Fruit fly (Drosophila melanogaster) whole organism, embryonic: ENCODE results near the gene Dbp21E2.

Source experiments
- Awh ChIP-seq: fragments of 200-800 bp; sonication (Bioruptor generic); IDR thresholded peaks from 2 replicates; pipeline ENCODE4, ENCODE4 v1.3.6; 2022; ENCODE audit warnings: missing biosample characterization, missing genetic modification characterization
- Bteb2 ChIP-seq: fragments of 200-800 bp; sonication (Bioruptor generic); optimal IDR thresholded peaks from 2 replicates; lab custom pipeline; 2016; ENCODE audit warnings: missing biosample characterization, missing genetic modification characterization
- CG10209 ChIP-seq: fragments of 200-800 bp; sonication (Bioruptor generic); optimal IDR thresholded peaks from 3 replicates; lab custom pipeline; 2017; ENCODE audit warnings: missing biosample characterization, mild to moderate bottlenecking, missing genetic modification characterization, missing genetic modification reagents
- CG1024 ChIP-seq: fragments of 200-800 bp; sonication (Bioruptor generic); IDR thresholded peaks from 2 replicates; pipeline ENCODE4 v1.3.6; 2022; ENCODE audit warnings: missing biosample characterization, missing genetic modification characterization
- CG12299 ChIP-seq: fragments of 200-800 bp; sonication (Bioruptor generic); optimal IDR thresholded peaks from 2 replicates; lab custom pipeline; 2018; ENCODE audit warnings: missing biosample characterization, mild to moderate bottlenecking, missing genetic modification characterization
- CG12769 ChIP-seq: fragments of 200-800 bp; sonication (Bioruptor generic); optimal IDR thresholded peaks from 2 replicates; lab custom pipeline; 2019; ENCODE audit warnings: missing biosample characterization, mild to moderate bottlenecking, missing genetic modification characterization, moderate library complexity
- CG15479 ChIP-seq: fragments of 200-800 bp; sonication (Bioruptor generic); optimal IDR thresholded peaks from 3 replicates; lab custom pipeline; 2019; ENCODE audit warnings: missing biosample characterization, mild to moderate bottlenecking, missing genetic modification characterization, moderate library complexity
- CG16813 ChIP-seq: fragments of 200-800 bp; sonication (Bioruptor generic); IDR thresholded peaks from 3 replicates; pipeline ENCODE4 v1.3.6; 2022; ENCODE audit warnings: missing biosample characterization, missing genetic modification characterization; ENCODE audit not compliant: partially characterized antibody
- CG17802 ChIP-seq: fragments of 200-800 bp; sonication (Bioruptor generic); optimal IDR thresholded peaks from 2 replicates; lab custom pipeline; 2018; ENCODE audit warnings: missing biosample characterization, mild to moderate bottlenecking, missing genetic modification characterization, moderate library complexity
- CG18619 ChIP-seq: fragments of 200-800 bp; sonication (Bioruptor generic); optimal IDR thresholded peaks from 3 replicates; lab custom pipeline; 2017; ENCODE audit warnings: missing biosample characterization, mild to moderate bottlenecking, missing genetic modification characterization
- CG31365 ChIP-seq: fragments of 200-800 bp; sonication (Bioruptor generic); optimal IDR thresholded peaks from 2 replicates; lab custom pipeline; 2018; ENCODE audit warnings: missing biosample characterization, mild to moderate bottlenecking, missing genetic modification characterization
- CG32767 ChIP-seq: fragments of 200-800 bp; sonication (Bioruptor generic); IDR thresholded peaks from 2 replicates; pipeline ENCODE4 v1.3.6; 2022; ENCODE audit warnings: missing biosample characterization, missing genetic modification characterization
- CG33557 ChIP-seq: fragments of 200-800 bp; sonication (Bioruptor generic); optimal IDR thresholded peaks from 2 replicates; lab custom pipeline; 2019; ENCODE audit warnings: missing biosample characterization, mild to moderate bottlenecking, missing genetic modification characterization, moderate library complexity
- CG5245 ChIP-seq: fragments of 200-800 bp; sonication (Bioruptor generic); optimal IDR thresholded peaks from 3 replicates; lab custom pipeline; 2016; ENCODE audit warnings: missing biosample characterization, missing genetic modification characterization
- CG8478 ChIP-seq: fragments of >200 bp; optimal IDR thresholded peaks from 2 replicates; lab custom pipeline; 2018
- Chrac-16 ChIP-seq: fragments of 200-800 bp; sonication (Bioruptor generic); optimal IDR thresholded peaks from 3 replicates; lab custom pipeline; 2016; ENCODE audit warnings: missing biosample characterization, missing genetic modification characterization
- Deaf1 ChIP-seq: fragments of 200-800 bp; optimal IDR thresholded peaks from 3 replicates; lab custom pipeline; 2019; ENCODE audit warnings: missing biosample characterization, mild to moderate bottlenecking, missing genetic modification characterization, moderate library complexity
- ERR ChIP-seq: fragments of 200-800 bp; sonication (Bioruptor generic); optimal IDR thresholded peaks from 2 replicates; lab custom pipeline; 2016; ENCODE audit warnings: missing biosample characterization, missing genetic modification characterization
- Hmx ChIP-seq: fragments of 200-800 bp; sonication (Bioruptor generic); optimal IDR thresholded peaks from 2 replicates; lab custom pipeline; 2016; ENCODE audit warnings: missing biosample characterization, missing genetic modification characterization
- Med ChIP-seq: fragments of 200-800 bp; sonication (Bioruptor generic); peaks from one replicate; lab custom pipeline; 2016; ENCODE audit warnings: missing biosample characterization, missing genetic modification characterization, mild to moderate bottlenecking, inconsistent platforms, moderate library complexity
- NC2β ChIP-seq: fragments of 200-800 bp; sonication (Bioruptor generic); optimal IDR thresholded peaks from 2 replicates; lab custom pipeline; 2016; ENCODE audit warnings: missing biosample characterization, missing genetic modification characterization
- NfI ChIP-seq: fragments of 200-800 bp; sonication (Bioruptor generic); optimal IDR thresholded peaks from 3 replicates; lab custom pipeline; 2018; ENCODE audit warnings: missing biosample characterization, mild to moderate bottlenecking, missing genetic modification characterization, moderate library complexity
- Optix ChIP-seq: fragments of 200-800 bp; sonication (Bioruptor generic); IDR thresholded peaks from 3 replicates; pipeline ENCODE4 v1.3.6; 2022; ENCODE audit warnings: missing biosample characterization, missing genetic modification characterization
- Pdp1 ChIP-seq, 2 experiments: fragments of 200-800 bp; sonication (Bioruptor generic); optimal IDR thresholded peaks; 3 replicates each; lab custom pipeline; 2016; ENCODE audit warnings: missing biosample characterization in 2 of 2, missing genetic modification characterization in 2 of 2, mild to moderate bottlenecking in 1 of 2, moderate library complexity in 1 of 2
- Sry-δ ChIP-seq: fragments of 200-800 bp; sonication (Bioruptor generic); optimal IDR thresholded peaks from 2 replicates; lab custom pipeline; 2016; ENCODE audit warnings: missing biosample characterization, missing genetic modification characterization
- Stat92E ChIP-seq, 3 experiments: fragments of >200 bp in 2 of 3; fragments of 200-800 bp in 1 of 3; sonication (Bioruptor generic) in 1 of 3; optimal IDR thresholded peaks; 2 replicates each; lab custom pipeline; 2017 to 2019; ENCODE audit warnings: missing biosample characterization in 3 of 3, missing genetic modification characterization in 3 of 3, mild to moderate bottlenecking in 1 of 3, moderate library complexity in 1 of 3
- cg ChIP-seq: fragments of 200-800 bp; sonication (Bioruptor generic); optimal IDR thresholded peaks from 3 replicates; lab custom pipeline; 2019; ENCODE audit warnings: missing biosample characterization, mild to moderate bottlenecking, missing genetic modification characterization, moderate library complexity
- chinmo ChIP-seq: fragments of 200-800 bp; sonication (Bioruptor generic); IDR thresholded peaks from 4 replicates; pipeline ENCODE4 v1.3.6; 2022; ENCODE audit warnings: missing biosample characterization, missing genetic modification characterization; ENCODE audit not compliant: partially characterized antibody
- chn ChIP-seq: fragments of 200-800 bp; sonication (Bioruptor generic); optimal IDR thresholded peaks from 2 replicates; lab custom pipeline; 2016; ENCODE audit warnings: missing biosample characterization, missing genetic modification characterization
- crc ChIP-seq: fragments of 200-800 bp; sonication (Bioruptor generic); optimal IDR thresholded peaks from 2 replicates; lab custom pipeline; 2016; ENCODE audit warnings: missing biosample characterization, missing genetic modification characterization
- crol ChIP-seq: fragments of 200-800 bp; sonication (Bioruptor generic); IDR thresholded peaks from 2 replicates; pipeline ENCODE4 v1.3.6; 2022; ENCODE audit warnings: missing biosample characterization, missing genetic modification characterization
- dpn ChIP-seq, 2 experiments: fragments of 200-800 bp; sonication (Bioruptor generic); optimal IDR thresholded peaks; 3 replicates each; lab custom pipeline; 2016; ENCODE audit warnings: missing biosample characterization in 2 of 2, missing genetic modification characterization in 2 of 2
- gcm ChIP-seq: fragments of 200-800 bp; sonication (Bioruptor generic); optimal IDR thresholded peaks from 2 replicates; lab custom pipeline; 2019; ENCODE audit warnings: missing biosample characterization, mild to moderate bottlenecking, missing genetic modification characterization, moderate library complexity
- grn ChIP-seq: fragments of 200-800 bp; sonication (Bioruptor generic); optimal IDR thresholded peaks from 3 replicates; lab custom pipeline; 2017; ENCODE audit warnings: missing biosample characterization, missing genetic modification characterization
- kni ChIP-seq: fragments of 200-800 bp; sonication (Bioruptor generic); optimal IDR thresholded peaks from 3 replicates; lab custom pipeline; 2017; ENCODE audit warnings: mild to moderate bottlenecking, missing biosample characterization, missing genetic modification reagents, missing genetic modification characterization
- lov ChIP-seq, 2 experiments: fragments of 200-800 bp in 1 of 2; fragments of >200 bp in 1 of 2; sonication (Bioruptor generic) in 1 of 2; IDR thresholded peaks in 1 of 2; optimal IDR thresholded peaks in 1 of 2; 2 replicates in 1 of 2; 3 replicates in 1 of 2; pipeline versions ENCODE4 v1.3.6 to Lab custom; 2017 to 2022; ENCODE audit warnings: missing biosample characterization in 1 of 2, missing genetic modification characterization in 1 of 2
- pan ChIP-seq, 4 experiments: fragments of >200 bp in 3 of 4; fragments of 200-800 bp in 1 of 4; sonication (Bioruptor generic) in 1 of 4; optimal IDR thresholded peaks in 3 of 4; IDR thresholded peaks in 1 of 4; 2 replicates each; pipeline versions ENCODE4 v1.3.6 to Lab custom; 2017 to 2022; ENCODE audit warnings: missing biosample characterization in 2 of 4, missing genetic modification characterization in 2 of 4, mixed read lengths in 1 of 4
- rib ChIP-seq: fragments of 200-800 bp; sonication (Bioruptor generic); IDR thresholded peaks from 2 replicates; pipeline ENCODE4 v1.3.6; 2022; ENCODE audit warnings: missing biosample characterization, missing genetic modification characterization
- schlank ChIP-seq: fragments of 200-800 bp; sonication (Bioruptor generic); optimal IDR thresholded peaks from 2 replicates; lab custom pipeline; 2018; ENCODE audit warnings: missing biosample characterization, mild to moderate bottlenecking, missing genetic modification characterization
- sisA ChIP-seq: fragments of 200-800 bp; sonication (Bioruptor generic); IDR thresholded peaks from 2 replicates; pipeline ENCODE4 v1.3.6; 2022; ENCODE audit warnings: missing biosample characterization, missing genetic modification characterization
- sna ChIP-seq: fragments of 200-800 bp; sonication (Bioruptor generic); IDR thresholded peaks from 2 replicates; pipeline ENCODE4 v1.3.6; 2022; ENCODE audit warnings: missing biosample characterization, missing genetic modification characterization; ENCODE audit not compliant: partially characterized antibody
- sr ChIP-seq: fragments of 200-800 bp; sonication (Bioruptor generic); IDR thresholded peaks from 3 replicates; pipeline ENCODE4 v1.3.6; 2022; ENCODE audit warnings: missing biosample characterization, missing genetic modification characterization
- unc-4 ChIP-seq: fragments of 200-800 bp; sonication (Bioruptor generic); IDR thresholded peaks from 2 replicates; pipeline ENCODE4 v1.3.6; 2022; ENCODE audit warnings: missing biosample characterization, missing genetic modification characterization; ENCODE audit not compliant: partially characterized antibody
- vfl ChIP-seq: fragments of 200-800 bp; sonication (Bioruptor generic); optimal IDR thresholded peaks from 2 replicates; lab custom pipeline; 2016; ENCODE audit warnings: missing biosample characterization, missing genetic modification characterization
- z ChIP-seq: fragments of 200-800 bp; sonication (Bioruptor generic); IDR thresholded peaks from 3 replicates; pipeline ENCODE4 v1.3.6; 2022; ENCODE audit warnings: missing biosample characterization, missing genetic modification characterization

The Dbp21E2 gene

DNA sequence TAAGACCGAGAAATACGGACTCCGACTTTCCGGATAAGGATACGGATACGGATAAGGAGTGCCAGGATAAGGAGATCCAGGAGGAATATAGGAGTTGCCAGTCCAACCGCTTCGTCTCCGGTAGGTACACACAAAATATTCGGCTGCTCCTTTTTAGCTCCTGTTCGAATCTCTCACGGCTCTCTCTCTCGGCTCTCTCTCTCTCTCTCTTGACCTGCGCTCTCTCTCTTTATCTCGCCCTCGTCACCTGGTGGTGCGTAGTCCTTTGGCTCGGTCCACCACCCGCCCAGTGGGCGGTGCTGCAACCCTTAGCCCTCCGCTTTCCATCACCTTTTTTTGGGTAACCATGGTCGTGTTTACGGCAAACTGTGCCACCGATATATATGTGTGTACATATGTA is 15.0 kb downstream of the Dbp21E2 start (continued):
- no peak for TF ChIP-seq Optix
- no peak for TF ChIP-seq Sry-δ (GFP tag; lab: Kevin White, UChicago)
- no peak for TF ChIP-seq crc (GFP tag; lab: Kevin White, UChicago)
- no peak for TF ChIP-seq CG1024 (GFP tag; lab: Robert Waterston, UW)
- TF ChIP-seq Deaf1 (tag; lab: Kevin White, UChicago) = peak; percentile 4
- TF ChIP-seq CG16813 (GFP tag; lab: Robert Waterston, UW) = no peak
- no peak for TF ChIP-seq ERR (GFP tag; lab: Kevin White, UChicago)
- TF ChIP-seq pan (optimal IDR thresholded peaks at IDR 0.05; lab: Kevin White, UChicago) = no peak
- no peak for TF ChIP-seq pan (GFP tag; optimal IDR thresholded peaks at IDR 0.05 in 1 of 2, IDR thresholded peaks at IDR 0.05 in 1 of 2)
- TF ChIP-seq CG32767 = peak; percentile 59; the same call in 1 of the 2 replicates
- TF ChIP-seq chn (GFP tag; lab: Kevin White, UChicago) = peak; percentile 28
- TF ChIP-seq sisA (GFP tag; lab: Robert Waterston, UW) = no peak
- peak; percentile 6 for TF ChIP-seq Med (GFP tag; lab: Kevin White, UChicago)
- no peak for TF ChIP-seq gcm (GFP tag; lab: Kevin White, UChicago)

- peak; percentile 17; the same call in 1 of the 3 replicates for TF ChIP-seq sr (GFP tag; lab: Robert Waterston, UW)
- 0 out of 2 replicates have a peak, but pooled peaks have one; percentile 38 for TF ChIP-seq Awh (GFP tag; lab: Robert Waterston, UW)
- TF ChIP-seq lov (optimal IDR thresholded peaks at IDR 0.05; lab: Kevin White, UChicago) = no peak
- no peak for TF ChIP-seq lov (GFP tag; IDR thresholded peaks at IDR 0.05; lab: Robert Waterston, UW)
- TF ChIP-seq grn (GFP tag; lab: Kevin White, UChicago) = no peak
- TF ChIP-seq z (GFP tag; lab: Robert Waterston, UW) = 0 out of 3 replicates have a peak, but pooled peaks have one; percentile 58
- peak; percentile 40 for TF ChIP-seq CG12769 (tag; lab: Kevin White, UChicago)
- peak; percentile 45 for TF ChIP-seq crol (GFP tag; lab: Robert Waterston, UW)
- peak; percentile 10 for TF ChIP-seq cg (GFP tag; lab: Kevin White, UChicago)
- peak in 1 of 2 experiments; percentile 83 for TF ChIP-seq Pdp1 (GFP tag; optimal IDR thresholded peaks at IDR 0.05; lab: Kevin White, UChicago)
- TF ChIP-seq CG10209 (GFP tag; lab: Kevin White, UChicago) = no peak
- 0 out of 2 replicates have a peak, but pooled peaks have one; percentile 46 for TF ChIP-seq rib (GFP tag; lab: Robert Waterston, UW)
- TF ChIP-seq CG31365 (tag; lab: Kevin White, UChicago) = no peak
These were observed 15.7 kb downstream of the Dbp21E2 start for dm6 chr2L:827049-827448.

dm6 chr2L:827516-828362 is 16.4 kb downstream of the Dbp21E2 start:
- TF ChIP-seq CG18619 (GFP tag; lab: Kevin White, UChicago) (peak; percentile 9), unc-4 (no peak), CG8478 (lab: Kevin White, UChicago) (no peak), vfl (GFP tag; lab: Kevin White, UChicago) (no peak), Stat92E (GFP tag; optimal IDR thresholded peaks at IDR 0.05; lab: Kevin White, UChicago) (no peak), CG5245 (GFP tag; lab: Kevin White, UChicago) (peak; percentile 19), CG17802 (tag; lab: Kevin White, UChicago) (peak; percentile 16), dpn (GFP tag; optimal IDR thresholded peaks at IDR 0.05; lab: Kevin White, UChicago) (peak in 1 of 2 experiments; percentile 31), CG15479 (peak; percentile 42), CG33557 (peak; percentile 55), CG12299 (tag; lab: Kevin White, UChicago) (peak; percentile 26), Bteb2 (GFP tag; lab: Kevin White, UChicago) (no peak), schlank (no peak), chinmo (GFP tag; lab: Robert Waterston, UW) (0 out of 4 replicates have a peak, but pooled peaks have one; percentile 23), kni (GFP tag; lab: Kevin White, UChicago) (peak; percentile 15), Chrac-16 (GFP tag; lab: Kevin White, UChicago) (peak; percentile 49), Hmx (GFP tag; lab: Kevin White, UChicago) (no peak), NfI (GFP tag; lab: Kevin White, UChicago) (no peak), sna (GFP tag; lab: Robert Waterston, UW) (no peak), NC2β (GFP tag; lab: Kevin White, UChicago) (peak; percentile 45)
